Worm (Caenorhabditis elegans): Measurements from ENCODE around the gene F44E5.17.
A peak's percentile ranks its signal among the peaks of the same experiment; 100 is the strongest.

The F44E5.17 gene

DNA sequence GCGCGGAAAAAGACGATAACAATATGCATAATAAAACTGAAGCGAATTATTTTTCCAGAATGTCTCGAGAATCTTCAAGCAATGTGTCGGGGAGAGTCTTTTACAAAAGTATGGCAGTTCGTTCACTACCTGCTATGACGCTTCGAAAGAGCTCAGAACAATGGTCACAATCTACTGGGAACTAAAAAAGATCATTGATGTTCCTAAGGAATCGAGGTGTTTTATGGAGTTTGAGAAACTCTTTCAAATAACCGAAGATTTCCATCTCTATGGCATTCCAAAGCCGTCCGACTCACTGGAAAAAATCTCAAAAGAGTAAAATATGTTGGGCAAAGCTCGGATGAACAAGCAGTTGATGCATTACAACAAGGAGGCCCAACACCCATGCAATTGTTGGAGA is 24.0 kb upstream of the F44E5.17 start, which contains the start of gene F44E5.15:
TSS of gene F44E5.15 (plus strand) at position 301 of the 400 bp plus-strand sequence.
- TF ChIP-seq ceh-36 (tag; optimal IDR thresholded peaks at IDR 0.05) (no peak), F13C5.2 (tag; optimal IDR thresholded peaks at IDR 0.05) (no peak), sea-1 (GFP tag; conservative IDR thresholded peaks at IDR 0.05) (no peak), hnd-1 (tag; optimal IDR thresholded peaks at IDR 0.05) (no peak), hmbx-1 (tag; optimal IDR thresholded peaks at IDR 0.05) (no peak), flt-1 (GFP tag; IDR thresholded peaks at IDR 0.05) (no peak), tra-4 (tag; optimal IDR thresholded peaks at IDR 0.05) (no peak), ceh-13 (GFP tag; optimal IDR thresholded peaks at IDR 0.05) (no peak), aly-1 (tag; optimal IDR thresholded peaks at IDR 0.05) (no peak), tbx-11 (GFP tag; IDR thresholded peaks at IDR 0.05) (no peak), ama-1 (optimal IDR thresholded peaks at IDR 0.05) (no peak), tbx-37 (GFP tag; conservative IDR thresholded peaks at IDR 0.05) (no peak), B0310.2 (tag; optimal IDR thresholded peaks at IDR 0.05) (no peak)

DNA sequence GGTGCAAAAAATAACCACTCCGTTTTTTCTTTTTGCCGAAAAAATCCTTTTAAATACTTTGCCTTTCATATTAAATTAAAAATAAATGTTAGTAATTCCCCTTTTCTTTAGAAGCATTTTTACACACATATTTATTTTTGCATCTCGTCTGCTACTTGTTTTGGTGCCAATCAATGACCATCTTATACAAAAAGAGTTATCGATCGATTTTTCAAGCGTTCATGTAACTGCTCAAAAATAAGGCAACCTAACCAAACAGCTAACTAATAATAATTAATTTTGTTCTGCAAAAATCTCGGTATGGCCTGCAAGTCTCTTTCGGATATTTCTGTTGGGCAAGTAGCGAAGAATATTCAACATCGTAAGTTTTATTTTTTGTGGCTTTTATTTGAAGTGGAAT is 18.1 kb upstream of the F44E5.17 start, which contains the start of gene F44E5.2:
TSS of gene F44E5.2 (plus strand) at position 301 of the 400 bp plus-strand sequence.
- TF ChIP-seq B0310.2 (tag; optimal IDR thresholded peaks at IDR 0.05) (no peak), hmg-4 (GFP tag; optimal IDR thresholded peaks at IDR 0.05) (no peak), ets-7 (tag; optimal IDR thresholded peaks at IDR 0.05) (no peak), ceh-13 (GFP tag; optimal IDR thresholded peaks at IDR 0.05) (no peak), ceh-36 (tag; optimal IDR thresholded peaks at IDR 0.05) (no peak), aly-1 (tag; optimal IDR thresholded peaks at IDR 0.05) (no peak), hmbx-1 (tag; optimal IDR thresholded peaks at IDR 0.05) (no peak), flt-1 (GFP tag; IDR thresholded peaks at IDR 0.05) (no peak), scrt-1 (GFP tag; IDR thresholded peaks at IDR 0.05) (no peak), sea-1 (GFP tag; conservative IDR thresholded peaks at IDR 0.05) (no peak), F13C5.2 (tag; optimal IDR thresholded peaks at IDR 0.05) (no peak), pes-1 (GFP tag; IDR thresholded peaks at IDR 0.05) (no peak), tbx-11 (GFP tag; IDR thresholded peaks at IDR 0.05) (no peak), tbx-37 (GFP tag; conservative IDR thresholded peaks at IDR 0.05) (no peak), ama-1 (optimal IDR thresholded peaks at IDR 0.05) (no peak), hnd-1 (tag; optimal IDR thresholded peaks at IDR 0.05) (no peak)

DNA sequence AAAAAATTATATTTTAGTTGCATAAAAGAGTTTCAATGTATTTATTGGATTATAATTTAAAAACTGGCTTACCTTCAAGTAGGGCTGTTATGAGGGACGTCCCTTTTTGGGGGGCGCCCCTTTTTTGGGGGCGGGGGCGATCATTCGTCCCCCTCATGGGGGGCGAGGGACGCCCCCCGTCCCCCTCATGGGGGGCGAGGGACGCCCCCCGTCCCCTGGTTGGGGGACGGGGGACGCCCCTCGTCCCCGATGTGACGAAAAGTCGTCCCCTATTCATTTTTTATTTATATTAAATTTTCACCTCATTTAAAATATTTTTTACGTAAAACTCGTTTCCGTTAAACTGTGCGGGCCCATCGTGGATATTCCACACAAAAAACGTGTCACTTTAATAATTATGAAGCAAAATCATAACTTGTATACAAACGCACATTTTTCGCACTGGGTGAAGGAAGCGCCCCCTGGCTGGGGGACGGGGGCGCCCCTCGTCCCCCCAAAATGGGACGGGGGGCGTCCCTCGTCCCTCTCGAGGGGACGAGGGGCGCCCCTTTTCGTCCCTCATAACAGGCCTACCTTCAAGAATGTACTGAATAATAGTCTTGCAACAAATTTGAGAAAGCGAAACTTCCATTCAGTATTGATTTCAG is 17.2 kb upstream of the F44E5.17 start:
- no peak for TF ChIP-seq pes-1 (GFP tag; IDR thresholded peaks at IDR 0.05)
- TF ChIP-seq aly-1 (tag; optimal IDR thresholded peaks at IDR 0.05) = no peak
- TF ChIP-seq hmg-4 (GFP tag; optimal IDR thresholded peaks at IDR 0.05) = no peak
- TF ChIP-seq B0310.2 (tag; optimal IDR thresholded peaks at IDR 0.05) = no peak
- no peak for TF ChIP-seq sea-1 (GFP tag; conservative IDR thresholded peaks at IDR 0.05)
- no peak for TF ChIP-seq ceh-13 (GFP tag; optimal IDR thresholded peaks at IDR 0.05)
- no peak for TF ChIP-seq hmbx-1 (tag; optimal IDR thresholded peaks at IDR 0.05)
- TF ChIP-seq ceh-36 (tag; optimal IDR thresholded peaks at IDR 0.05) = no peak
- no peak for TF ChIP-seq ets-7 (tag; optimal IDR thresholded peaks at IDR 0.05)
- no peak for TF ChIP-seq flt-1 (GFP tag; IDR thresholded peaks at IDR 0.05)
- no peak for TF ChIP-seq tbx-37 (GFP tag; conservative IDR thresholded peaks at IDR 0.05)
- no peak for TF ChIP-seq scrt-1 (GFP tag; IDR thresholded peaks at IDR 0.05)
- no peak for TF ChIP-seq ama-1 (optimal IDR thresholded peaks at IDR 0.05)
- no peak for TF ChIP-seq tra-4 (tag; optimal IDR thresholded peaks at IDR 0.05)
- no peak for TF ChIP-seq F13C5.2 (tag; optimal IDR thresholded peaks at IDR 0.05)
- no peak for TF ChIP-seq tbx-11 (GFP tag; IDR thresholded peaks at IDR 0.05)
- TF ChIP-seq hnd-1 (tag; optimal IDR thresholded peaks at IDR 0.05) = no peak

DNA sequence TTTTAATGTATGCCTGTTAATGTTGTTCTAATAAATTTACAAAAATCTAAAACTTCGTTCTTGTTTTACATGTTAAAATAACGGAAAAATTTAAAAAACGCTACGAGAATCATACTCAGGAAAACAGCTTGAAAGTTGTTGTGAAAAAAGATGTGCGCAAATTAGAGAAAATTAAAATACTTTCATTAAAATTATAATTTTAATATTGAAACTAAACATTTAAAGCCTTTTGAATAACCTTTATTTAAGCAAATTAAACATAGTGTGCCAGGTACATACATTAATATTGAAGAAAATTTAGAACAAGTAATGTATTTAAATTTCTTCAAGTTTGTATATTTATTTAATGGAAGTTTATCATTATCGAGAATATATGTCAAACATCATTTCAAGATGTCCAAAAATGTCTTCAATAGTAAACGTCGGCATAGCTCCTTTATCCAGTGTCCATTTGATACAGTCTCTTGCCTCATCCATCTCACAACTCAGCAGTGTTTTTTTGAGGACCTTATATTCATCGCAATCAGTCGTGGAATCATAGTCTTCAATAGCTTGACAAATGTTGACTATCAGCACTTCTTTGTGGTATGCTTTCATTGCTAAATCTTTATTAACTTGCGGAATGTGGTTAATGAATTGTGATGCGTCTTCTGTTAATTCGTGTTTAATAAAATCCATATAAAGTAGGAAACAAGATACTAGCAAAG is 13.6 kb upstream of the F44E5.17 start:
- TF ChIP-seq tra-4 (tag; optimal IDR thresholded peaks at IDR 0.05) = no peak
- no peak for TF ChIP-seq ceh-36 (tag; optimal IDR thresholded peaks at IDR 0.05)
- TF ChIP-seq ama-1 (optimal IDR thresholded peaks at IDR 0.05) = no peak
- TF ChIP-seq sea-1 (GFP tag; conservative IDR thresholded peaks at IDR 0.05) = 0 out of 2 replicates have a peak, but pooled peaks have one; percentile 65
- no peak for TF ChIP-seq aly-1 (tag; optimal IDR thresholded peaks at IDR 0.05)
- no peak for TF ChIP-seq B0310.2 (tag; optimal IDR thresholded peaks at IDR 0.05)
- TF ChIP-seq ceh-13 (GFP tag; optimal IDR thresholded peaks at IDR 0.05) = no peak
- no peak for TF ChIP-seq flt-1 (GFP tag; IDR thresholded peaks at IDR 0.05)

DNA sequence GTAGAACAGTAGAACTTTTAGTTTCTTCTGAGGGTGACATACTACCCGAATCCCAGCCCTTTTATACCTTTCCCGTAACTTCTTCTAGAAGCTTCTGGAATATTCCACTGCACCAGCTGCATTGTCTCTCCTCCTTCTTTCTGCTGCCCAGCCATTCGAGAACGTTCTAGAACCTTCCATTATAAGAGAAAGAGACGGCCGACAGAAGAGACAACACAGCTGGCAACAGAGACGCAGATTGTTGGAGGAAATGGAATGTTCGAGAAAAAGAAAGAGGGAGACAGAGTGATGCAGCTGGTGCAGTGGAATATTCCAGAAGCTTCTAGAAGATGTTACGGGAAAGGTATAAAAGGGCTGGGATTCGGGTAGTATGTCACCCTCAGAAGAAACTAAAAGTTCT is 10.9 kb upstream of the F44E5.17 start, which contains the start of the genes F44E5.4 and F44E5.5:
TSS of gene F44E5.4 (minus strand) at position 35 of the 400 bp plus-strand sequence.
TSS of gene F44E5.5 (plus strand) at position 386 of the 400 bp plus-strand sequence.
- TF ChIP-seq B0310.2 (tag; optimal IDR thresholded peaks at IDR 0.05) = peak; percentile 76
- TF ChIP-seq flt-1 (GFP tag; IDR thresholded peaks at IDR 0.05) = peak; percentile 82; the same call in 1 of the 2 replicates
- peak; percentile 84 for TF ChIP-seq pes-1 (GFP tag; IDR thresholded peaks at IDR 0.05)
- TF ChIP-seq scrt-1 (GFP tag; IDR thresholded peaks at IDR 0.05) = peak; percentile 81
- peak; percentile 34 for TF ChIP-seq hmg-4 (GFP tag; optimal IDR thresholded peaks at IDR 0.05)
- TF ChIP-seq hnd-1 (tag; optimal IDR thresholded peaks at IDR 0.05) = peak; percentile 60
- TF ChIP-seq tbx-11 (GFP tag; IDR thresholded peaks at IDR 0.05) = peak; percentile 80
- peak; percentile 71 for TF ChIP-seq tbx-37 (GFP tag; conservative IDR thresholded peaks at IDR 0.05)
- TF ChIP-seq ceh-36 (tag; optimal IDR thresholded peaks at IDR 0.05) = peak; percentile 42
- TF ChIP-seq sea-1 (GFP tag; conservative IDR thresholded peaks at IDR 0.05) = peak; percentile 87
- peak; percentile 47 for TF ChIP-seq tra-4 (tag; optimal IDR thresholded peaks at IDR 0.05)
- TF ChIP-seq F13C5.2 (tag; optimal IDR thresholded peaks at IDR 0.05) = peak; percentile 68

DNA sequence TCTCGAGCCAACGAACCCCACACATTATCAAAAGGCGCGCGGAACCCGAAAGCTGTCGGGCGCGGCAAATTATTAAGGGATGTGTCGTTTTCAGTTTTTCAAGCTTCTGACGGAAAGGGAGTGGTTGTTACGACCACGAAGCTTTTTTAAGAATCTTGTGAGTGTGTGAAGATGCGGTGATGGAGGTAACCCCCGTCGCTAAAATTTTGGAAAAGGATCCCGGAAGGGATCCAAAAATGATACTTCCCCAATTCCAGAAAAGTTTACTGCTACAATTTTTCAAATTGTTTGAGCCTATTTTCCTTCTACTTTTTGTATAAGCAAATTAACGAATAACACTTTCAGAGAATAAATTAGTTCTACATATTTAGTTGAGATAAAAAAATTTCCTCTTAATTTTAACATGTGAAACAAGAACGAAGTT is 8.3 kb upstream of the F44E5.17 start:
- TF ChIP-seq ceh-13 (GFP tag; optimal IDR thresholded peaks at IDR 0.05) = no peak
- TF ChIP-seq pes-1 (GFP tag; IDR thresholded peaks at IDR 0.05) = 0 out of 2 replicates have a peak, but pooled peaks have one; percentile 46
- TF ChIP-seq hnd-1 (tag; optimal IDR thresholded peaks at IDR 0.05) = peak; percentile 2
- peak; percentile 71; the same call in 1 of the 2 replicates for TF ChIP-seq sea-1 (GFP tag; conservative IDR thresholded peaks at IDR 0.05)
- peak; percentile 46 for TF ChIP-seq ama-1 (optimal IDR thresholded peaks at IDR 0.05)
- no peak for TF ChIP-seq B0310.2 (tag; optimal IDR thresholded peaks at IDR 0.05)
